Worm (Caenorhabditis elegans): Measurements from ENCODE around the gene F22E5.20.
"Not testable (repeated sequence)": the region's sequence is repeated elsewhere in the genome, so short reads cannot be mapped to it uniquely, and the experiment has no call there.

- not testable (repeated sequence) for TF ChIP-seq pes-1 (GFP tag; IDR thresholded peaks at IDR 0.05); tra-4 (tag; optimal IDR thresholded peaks at IDR 0.05); hnd-1 (tag; optimal IDR thresholded peaks at IDR 0.05); scrt-1 (GFP tag; IDR thresholded peaks at IDR 0.05); ets-7 (tag; optimal IDR thresholded peaks at IDR 0.05); hmbx-1 (tag; optimal IDR thresholded peaks at IDR 0.05); ama-1 (optimal IDR thresholded peaks at IDR 0.05); aly-1 (tag; optimal IDR thresholded peaks at IDR 0.05)
Observed at ce11 chrII:2665081-2665480, 8.4 kb downstream of the F22E5.20 start, which contains the start of gene F22E5.2.

Measured in whole organism, early embryonic.